Fruit fly (Drosophila melanogaster) whole organism, embryonic: ENCODE measurements around the gene lobo.

Experiments used
- CG10366 ChIP-seq: fragments of 200-800 bp; sonication (Bioruptor generic); IDR thresholded peaks from 2 replicates; pipeline ENCODE4 v1.3.6; 2022; ENCODE audit warnings: missing biosample characterization, missing genetic modification characterization
- CG11093 ChIP-seq: fragments of 200-800 bp; sonication (Bioruptor generic); IDR thresholded peaks from 3 replicates; pipeline ENCODE4 v1.3.6; 2022; ENCODE audit warnings: missing biosample characterization, missing genetic modification characterization
- CG11696 ChIP-seq: fragments of 200-800 bp; sonication (Bioruptor generic); IDR thresholded peaks from 2 replicates; pipeline ENCODE4 v1.3.6; 2022; ENCODE audit warnings: missing biosample characterization, missing genetic modification characterization
- CG12155 ChIP-seq: fragments of 200-800 bp; sonication (Bioruptor generic); optimal IDR thresholded peaks from 3 replicates; lab custom pipeline; 2016; ENCODE audit warnings: missing biosample characterization, missing genetic modification characterization
- CG12391 ChIP-seq: fragments of 200-800 bp; sonication (Bioruptor generic); optimal IDR thresholded peaks from 3 replicates; lab custom pipeline; 2018; ENCODE audit warnings: missing biosample characterization, mild to moderate bottlenecking, missing genetic modification characterization, moderate library complexity
- CG14965 ChIP-seq: fragments of 200-800 bp; sonication (Bioruptor generic); optimal IDR thresholded peaks from 2 replicates; lab custom pipeline; 2016; ENCODE audit warnings: missing biosample characterization, missing genetic modification characterization, borderline replicate concordance
- CG15601 ChIP-seq: fragments of 200-800 bp; sonication (Bioruptor generic); optimal IDR thresholded peaks from 3 replicates; lab custom pipeline; 2019; ENCODE audit warnings: missing biosample characterization, mild to moderate bottlenecking, missing genetic modification characterization, moderate library complexity
- CG17359 ChIP-seq: fragments of 200-800 bp; sonication (Bioruptor generic); optimal IDR thresholded peaks from 3 replicates; lab custom pipeline; 2018; ENCODE audit warnings: missing biosample characterization, mild to moderate bottlenecking, missing genetic modification characterization, moderate library complexity
- CG17385 ChIP-seq: fragments of 200-800 bp; sonication (Bioruptor generic); optimal IDR thresholded peaks from 3 replicates; lab custom pipeline; 2018; ENCODE audit warnings: missing biosample characterization, mild to moderate bottlenecking, missing genetic modification characterization
- CG17568 ChIP-seq: fragments of 200-800 bp; sonication (Bioruptor generic); optimal IDR thresholded peaks from 2 replicates; lab custom pipeline; 2018; ENCODE audit warnings: missing biosample characterization, mild to moderate bottlenecking, missing genetic modification characterization, moderate library complexity
- CG32767 ChIP-seq: fragments of 200-800 bp; sonication (Bioruptor generic); IDR thresholded peaks from 2 replicates; pipeline ENCODE4 v1.3.6; 2022; ENCODE audit warnings: missing biosample characterization, missing genetic modification characterization
- CG34376 ChIP-seq: fragments of 200-800 bp; sonication (Bioruptor generic); optimal IDR thresholded peaks from 2 replicates; lab custom pipeline; 2018; ENCODE audit warnings: missing biosample characterization, mild to moderate bottlenecking, missing genetic modification characterization
- CG4820 ChIP-seq: fragments of 200-800 bp; sonication (Bioruptor generic); optimal IDR thresholded peaks from 3 replicates; lab custom pipeline; 2016; ENCODE audit warnings: missing biosample characterization, missing genetic modification characterization
- CG6683 ChIP-seq: fragments of 200-800 bp; sonication (Bioruptor generic); optimal IDR thresholded peaks from 2 replicates; lab custom pipeline; 2017; ENCODE audit warnings: missing biosample characterization, mild to moderate bottlenecking, missing genetic modification characterization, missing genetic modification reagents
- CG8281 ChIP-seq: fragments of 200-800 bp; sonication (Bioruptor generic); optimal IDR thresholded peaks from 2 replicates; lab custom pipeline; 2018; ENCODE audit warnings: missing biosample characterization, mild to moderate bottlenecking, missing genetic modification characterization, moderate library complexity
- CG8359 ChIP-seq: fragments of 200-800 bp; sonication (Bioruptor generic); optimal IDR thresholded peaks from 2 replicates; lab custom pipeline; 2017; ENCODE audit warnings: missing biosample characterization, mild to moderate bottlenecking, missing genetic modification characterization, borderline replicate concordance
- CG8924 ChIP-seq: fragments of 200-800 bp; optimal IDR thresholded peaks from 3 replicates; lab custom pipeline; 2019; ENCODE audit warnings: missing biosample characterization, mild to moderate bottlenecking, missing genetic modification characterization, moderate library complexity
- CG9437 ChIP-seq: fragments of 200-800 bp; sonication (Bioruptor generic); optimal IDR thresholded peaks from 2 replicates; lab custom pipeline; 2018; ENCODE audit warnings: missing biosample characterization, mild to moderate bottlenecking, missing genetic modification characterization
- CG9797 ChIP-seq: fragments of 200-800 bp; sonication (Bioruptor generic); optimal IDR thresholded peaks from 3 replicates; lab custom pipeline; 2018; ENCODE audit warnings: missing biosample characterization, mild to moderate bottlenecking, missing genetic modification characterization
- CkIIα-i1 ChIP-seq: fragments of 200-800 bp; sonication (Bioruptor generic); IDR thresholded peaks from 2 replicates; pipeline ENCODE4 v1.3.6; 2022; ENCODE audit warnings: missing biosample characterization, missing genetic modification characterization
- CoRest ChIP-seq: fragments of 200-800 bp; sonication (Bioruptor generic); optimal IDR thresholded peaks from 3 replicates; lab custom pipeline; 2018; ENCODE audit warnings: missing biosample characterization, mild to moderate bottlenecking, missing genetic modification characterization, moderate library complexity
- D19B ChIP-seq: fragments of 200-800 bp; sonication (Bioruptor generic); optimal IDR thresholded peaks from 2 replicates; lab custom pipeline; 2017; ENCODE audit warnings: missing biosample characterization, mild to moderate bottlenecking, missing genetic modification characterization
- Fer2 ChIP-seq: fragments of 200-800 bp; sonication (Bioruptor generic); optimal IDR thresholded peaks from 2 replicates; lab custom pipeline; 2018; ENCODE audit warnings: missing biosample characterization, mild to moderate bottlenecking, missing genetic modification characterization, moderate library complexity
- GATAe ChIP-seq: fragments of 200-800 bp; sonication (Bioruptor generic); conservative IDR thresholded peaks from 2 replicates; pipeline ENCODE4 v1.3.6; 2022; ENCODE audit warnings: missing biosample characterization, missing genetic modification characterization
- H15 ChIP-seq: fragments of 200-800 bp; sonication (Bioruptor generic); IDR thresholded peaks from 3 replicates; pipeline ENCODE4 v1.3.6; 2022; ENCODE audit warnings: missing biosample characterization, missing genetic modification characterization
- Lhr ChIP-seq: fragments of 200-800 bp; sonication (Bioruptor generic); optimal IDR thresholded peaks from 3 replicates; lab custom pipeline; 2017; ENCODE audit warnings: mild to moderate bottlenecking, missing biosample characterization, missing genetic modification reagents, missing genetic modification characterization
- Nf-YB ChIP-seq: fragments of 200-800 bp; sonication (Bioruptor generic); optimal IDR thresholded peaks from 3 replicates; lab custom pipeline; 2019; ENCODE audit warnings: missing biosample characterization, mild to moderate bottlenecking, missing genetic modification characterization, moderate library complexity
- PHDP ChIP-seq: fragments of 200-800 bp; sonication (Bioruptor generic); optimal IDR thresholded peaks from 3 replicates; lab custom pipeline; 2018; ENCODE audit warnings: missing biosample characterization, mild to moderate bottlenecking, missing genetic modification characterization, moderate library complexity
- Side ChIP-seq: fragments of 200-800 bp; sonication (Bioruptor generic); optimal IDR thresholded peaks from 2 replicates; lab custom pipeline; 2016; ENCODE audit warnings: missing biosample characterization, missing genetic modification characterization
- Sox100B ChIP-seq: fragments of 200-800 bp; sonication (Bioruptor generic); optimal IDR thresholded peaks from 3 replicates; lab custom pipeline; 2018; ENCODE audit warnings: missing biosample characterization, mild to moderate bottlenecking, missing genetic modification characterization
- Ssrp ChIP-seq: fragments of 200-800 bp; sonication (Bioruptor generic); optimal IDR thresholded peaks from 2 replicates; lab custom pipeline; 2018; ENCODE audit warnings: missing biosample characterization, mild to moderate bottlenecking, missing genetic modification characterization, moderate library complexity
- aop ChIP-seq: fragments of 200-800 bp; sonication (Bioruptor generic); IDR thresholded peaks from 2 replicates; pipeline ENCODE4 v1.3.6; 2022; ENCODE audit warnings: missing biosample characterization, missing genetic modification characterization
- ap ChIP-seq: fragments of 200-800 bp; sonication (Bioruptor generic); IDR thresholded peaks from 2 replicates; pipeline ENCODE4 v1.3.6; 2022; ENCODE audit warnings: missing biosample characterization, missing genetic modification characterization
- caup ChIP-seq: fragments of 200-800 bp; sonication (Bioruptor generic); optimal IDR thresholded peaks from 3 replicates; lab custom pipeline; 2017; ENCODE audit warnings: missing biosample characterization, mild to moderate bottlenecking, missing genetic modification characterization, moderate library complexity; ENCODE audit not compliant: severe bottlenecking
- danr ChIP-seq: fragments of 200-800 bp; sonication (Bioruptor generic); IDR thresholded peaks from 2 replicates; pipeline ENCODE4 v1.3.6; 2022; ENCODE audit warnings: missing biosample characterization, missing genetic modification characterization
- grau ChIP-seq: fragments of 200-800 bp; optimal IDR thresholded peaks from 3 replicates; lab custom pipeline; 2019; ENCODE audit warnings: missing biosample characterization, mild to moderate bottlenecking, missing genetic modification characterization, moderate library complexity
- grn ChIP-seq: fragments of 200-800 bp; sonication (Bioruptor generic); optimal IDR thresholded peaks from 3 replicates; lab custom pipeline; 2017; ENCODE audit warnings: missing biosample characterization, missing genetic modification characterization
- ind ChIP-seq: fragments of 200-800 bp; sonication (Bioruptor generic); optimal IDR thresholded peaks from 3 replicates; lab custom pipeline; 2016; ENCODE audit warnings: missing biosample characterization, missing genetic modification characterization
- jigr1 ChIP-seq: fragments of 200-800 bp; sonication (Bioruptor generic); IDR thresholded peaks from 3 replicates; pipeline ENCODE4 v1.3.6; 2022; ENCODE audit warnings: missing biosample characterization, missing genetic modification characterization
- lola ChIP-seq, 3 experiments: fragments of >200 bp in 2 of 3; fragments of 200-800 bp in 1 of 3; sonication (Bioruptor generic) in 1 of 3; optimal IDR thresholded peaks; 2 replicates each; lab custom pipeline; 2017 to 2019; ENCODE audit warnings: missing biosample characterization in 3 of 3, missing genetic modification characterization in 3 of 3, mild to moderate bottlenecking in 1 of 3, moderate library complexity in 1 of 3
- nerfin-1 ChIP-seq: fragments of 200-800 bp; sonication (Bioruptor generic); optimal IDR thresholded peaks from 3 replicates; lab custom pipeline; 2019; ENCODE audit warnings: missing biosample characterization, mild to moderate bottlenecking, missing genetic modification characterization, moderate library complexity
- nmo ChIP-seq: fragments of 200-800 bp; sonication (Bioruptor generic); optimal IDR thresholded peaks from 2 replicates; lab custom pipeline; 2018; ENCODE audit warnings: missing biosample characterization, mild to moderate bottlenecking, missing genetic modification characterization, moderate library complexity
- pb ChIP-seq: fragments of 200-800 bp; sonication (Bioruptor generic); optimal IDR thresholded peaks from 3 replicates; lab custom pipeline; 2016; ENCODE audit warnings: missing biosample characterization, missing genetic modification characterization
- peb ChIP-seq: fragments of 200-800 bp; sonication (Bioruptor generic); IDR thresholded peaks from 2 replicates; pipeline ENCODE4 v1.3.6; 2022; ENCODE audit warnings: missing biosample characterization, missing genetic modification characterization
- pita ChIP-seq: fragments of 200-800 bp; sonication (Bioruptor generic); optimal IDR thresholded peaks from 2 replicates; lab custom pipeline; 2017; ENCODE audit warnings: missing biosample characterization, mild to moderate bottlenecking, missing genetic modification characterization
- prd ChIP-seq, 3 experiments: fragments of >200 bp in 2 of 3; fragments of 200-800 bp in 1 of 3; sonication (Bioruptor generic) in 1 of 3; optimal IDR thresholded peaks in 2 of 3; IDR thresholded peaks in 1 of 3; 2 replicates in 2 of 3; 3 replicates in 1 of 3; pipeline versions ENCODE4 v1.3.6 to Lab custom; 2017 to 2022; ENCODE audit warnings: missing biosample characterization in 1 of 3, missing genetic modification characterization in 1 of 3
- scrt ChIP-seq: fragments of 200-800 bp; sonication (Bioruptor generic); optimal IDR thresholded peaks from 2 replicates; lab custom pipeline; 2018; ENCODE audit warnings: missing biosample characterization, mild to moderate bottlenecking, missing genetic modification characterization, moderate library complexity
- slbo ChIP-seq: fragments of 200-800 bp; sonication (Bioruptor generic); IDR thresholded peaks from 2 replicates; pipeline ENCODE4 v1.3.6; 2022; ENCODE audit warnings: missing biosample characterization, missing genetic modification characterization
- tap ChIP-seq: fragments of 200-800 bp; optimal IDR thresholded peaks from 3 replicates; lab custom pipeline; 2019; ENCODE audit warnings: missing biosample characterization, mild to moderate bottlenecking, missing genetic modification characterization, moderate library complexity

lobo gene

DNA sequence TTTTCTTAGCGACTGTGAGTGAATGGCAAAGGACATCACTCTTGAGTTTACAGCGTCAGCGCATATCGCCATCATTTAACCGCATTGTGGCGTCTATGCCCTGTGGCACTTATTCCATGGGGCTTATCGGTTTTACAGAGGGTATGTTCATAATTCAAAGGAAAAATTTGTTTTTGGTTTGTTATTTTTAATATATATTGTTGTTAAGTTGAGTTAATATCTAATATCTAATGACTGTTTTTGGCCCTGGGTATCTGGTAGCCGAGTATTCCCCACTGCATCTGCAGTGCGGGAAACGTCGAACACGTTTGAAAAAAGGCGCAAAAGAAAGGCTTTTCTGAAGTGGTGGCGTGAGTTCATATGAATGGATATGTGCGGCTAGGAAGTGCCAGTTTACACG is 15.1 kb downstream of the lobo start (continued):
- no peak for TF ChIP-seq CG8359 (GFP tag; lab: Kevin White, UChicago)
- TF ChIP-seq GATAe (GFP tag; lab: Robert Waterston, UW): no peak
- no peak for TF ChIP-seq ind
- no peak for TF ChIP-seq prd (optimal IDR thresholded peaks at IDR 0.05; lab: Kevin White, UChicago)
- peak; percentile 93 for TF ChIP-seq prd (GFP tag; IDR thresholded peaks at IDR 0.05; lab: Robert Waterston, UW)
- TF ChIP-seq grn (GFP tag; lab: Kevin White, UChicago): no peak
- peak; percentile 81 for TF ChIP-seq CG12391 (tag; lab: Kevin White, UChicago)
- 0 out of 3 replicates have a peak, but pooled peaks have one; percentile 59 for TF ChIP-seq jigr1 (GFP tag; lab: Robert Waterston, UW)
- TF ChIP-seq CG6683 (GFP tag; lab: Kevin White, UChicago): no peak
- peak; percentile 72 for TF ChIP-seq CG32767 (GFP tag; lab: Robert Waterston, UW)
- TF ChIP-seq CG9797 (GFP tag; lab: Kevin White, UChicago): no peak
- TF ChIP-seq CG17359 (tag; lab: Kevin White, UChicago): peak; percentile 58
- TF ChIP-seq Side: no peak
- TF ChIP-seq CG4820 (GFP tag; lab: Kevin White, UChicago): peak; percentile 25
- peak; percentile 15 for TF ChIP-seq D19B (GFP tag; lab: Kevin White, UChicago)
- TF ChIP-seq CG15601: peak; percentile 67
- peak; percentile 71 for TF ChIP-seq nmo
- TF ChIP-seq CkIIα-i1 (GFP tag; lab: Robert Waterston, UW): no peak
- no peak for TF ChIP-seq pb (GFP tag; lab: Kevin White, UChicago)
- peak; percentile 48 for TF ChIP-seq slbo (GFP tag; lab: Robert Waterston, UW)
- TF ChIP-seq CG17568 (GFP tag; lab: Kevin White, UChicago): peak; percentile 42
- 0 out of 2 replicates have a peak, but pooled peaks have one; percentile 8 for TF ChIP-seq aop (GFP tag; lab: Robert Waterston, UW)
- peak; percentile 2 for TF ChIP-seq scrt
- TF ChIP-seq CG8924 (tag; lab: Kevin White, UChicago): peak; percentile 73
- TF ChIP-seq Ssrp: peak; percentile 81
- TF ChIP-seq CG14965 (GFP tag; lab: Kevin White, UChicago): no peak
- TF ChIP-seq Lhr: peak; percentile 43
- no peak for TF ChIP-seq pita (GFP tag; lab: Kevin White, UChicago)
- peak; percentile 67 for TF ChIP-seq CG17385 (GFP tag; lab: Kevin White, UChicago)
- TF ChIP-seq H15 (GFP tag; lab: Robert Waterston, UW): peak; percentile 61; the same call in 1 of the 3 replicates
- no peak for TF ChIP-seq CG8281
- TF ChIP-seq lola (GFP tag; optimal IDR thresholded peaks at IDR 0.05; lab: Kevin White, UChicago): peak in 1 of 3 experiments; percentile 90
- TF ChIP-seq ap (GFP tag; lab: Robert Waterston, UW): peak; percentile 73
- TF ChIP-seq nerfin-1 (tag; lab: Kevin White, UChicago): no peak
- TF ChIP-seq CG12155 (GFP tag; lab: Kevin White, UChicago): peak; percentile 71
- TF ChIP-seq CG11093 (GFP tag; lab: Robert Waterston, UW): 0 out of 3 replicates have a peak, but pooled peaks have one; percentile 53
- TF ChIP-seq danr: peak; percentile 54; the same call in 1 of the 2 replicates
- peak; percentile 38 for TF ChIP-seq CG9437
- TF ChIP-seq CoRest (tag; lab: Kevin White, UChicago): peak; percentile 74
- peak; percentile 69 for TF ChIP-seq grau (tag; lab: Kevin White, UChicago)
- TF ChIP-seq PHDP: peak; percentile 61
- TF ChIP-seq Nf-YB (GFP tag; lab: Kevin White, UChicago): peak; percentile 38
- 0 out of 2 replicates have a peak, but pooled peaks have one; percentile 7 for TF ChIP-seq peb (GFP tag; lab: Robert Waterston, UW)
- TF ChIP-seq CG11696 (GFP tag; lab: Robert Waterston, UW): peak; percentile 61
- TF ChIP-seq tap (tag; lab: Kevin White, UChicago): peak; percentile 19
- TF ChIP-seq Fer2: no peak
- TF ChIP-seq CG34376 (GFP tag; lab: Kevin White, UChicago): no peak
- peak; percentile 66 for TF ChIP-seq CG10366 (GFP tag; lab: Robert Waterston, UW)
- TF ChIP-seq Sox100B (GFP tag; lab: Kevin White, UChicago): peak; percentile 13
- TF ChIP-seq caup (GFP tag; lab: Kevin White, UChicago): no peak
